Worm (Caenorhabditis elegans) whole organism, young adult: ENCODE data around the gene gcy-12.

Source experiments
- B0261.1 ChIP-seq: sonication (generic microtip); optimal IDR thresholded peaks from 2 replicates; lab custom pipeline; 2016; ENCODE audit warnings: mild to moderate bottlenecking, missing genetic modification characterization, moderate library complexity, missing compliant biosample characterization
- B0336.3 ChIP-seq: fragments of 200-800 bp; sonication (Bioruptor generic); IDR thresholded peaks from 2 replicates; pipeline ENCODE4 v1.3.6; 2022; ENCODE audit warnings: missing genetic modification characterization, missing compliant biosample characterization
- C17E4.6 ChIP-seq: fragments of 200-800 bp; sonication (Bioruptor generic); IDR thresholded peaks from 2 replicates; pipeline ENCODE4 v1.3.6; 2022; ENCODE audit warnings: missing genetic modification reagents, missing genetic modification characterization, missing compliant biosample characterization
- F23B12.7 ChIP-seq: sonication (generic microtip); optimal IDR thresholded peaks from 2 replicates; lab custom pipeline; 2017; ENCODE audit warnings: missing genetic modification characterization, mild to moderate bottlenecking, missing compliant biosample characterization, antibody characterized with exemption, moderate library complexity; ENCODE audit not compliant: insufficient read depth
- F52B5.7 ChIP-seq: sonication (generic microtip); optimal IDR thresholded peaks from 2 replicates; lab custom pipeline; 2016; ENCODE audit warnings: mild to moderate bottlenecking, missing genetic modification characterization, missing compliant biosample characterization
- F57C9.4 ChIP-seq: sonication (generic microtip); optimal IDR thresholded peaks from 2 replicates; lab custom pipeline; 2017; ENCODE audit warnings: mild to moderate bottlenecking, missing genetic modification characterization, missing compliant biosample characterization
- Y53F4B.3 ChIP-seq: fragments of 200-800 bp; sonication (Bioruptor generic); IDR thresholded peaks from 2 replicates; pipeline ENCODE4 v1.3.6; 2022; ENCODE audit warnings: missing genetic modification reagents, missing genetic modification characterization, missing compliant biosample characterization
- Y53G8AR.9 ChIP-seq: fragments of 200-800 bp; sonication (Bioruptor generic); conservative IDR thresholded peaks from 2 replicates; pipeline ENCODE4 v1.3.6; 2022; ENCODE audit warnings: missing genetic modification reagents, missing genetic modification characterization, missing compliant biosample characterization
- Y56A3A.18 ChIP-seq: fragments of 200-800 bp; sonication (Bioruptor generic); IDR thresholded peaks from 2 replicates; pipeline ENCODE4 v1.3.6; 2022; ENCODE audit warnings: missing genetic modification reagents, missing genetic modification characterization, missing compliant biosample characterization
- Y67H2A.10 ChIP-seq: fragments of 200-800 bp; sonication (Bioruptor generic); conservative IDR thresholded peaks from 2 replicates; pipeline ENCODE4 v1.3.6; 2022; ENCODE audit warnings: missing genetic modification reagents, missing genetic modification characterization, missing compliant biosample characterization
- Y95B8A.8 ChIP-seq: fragments of 200-800 bp; sonication (Bioruptor generic); IDR thresholded peaks from 2 replicates; pipeline ENCODE4 v1.3.6; 2022; ENCODE audit warnings: missing genetic modification reagents, missing genetic modification characterization, missing compliant biosample characterization
- akir-1 ChIP-seq: fragments of 200-800 bp; sonication (Bioruptor generic); optimal IDR thresholded peaks from 2 replicates; lab custom pipeline; 2018; ENCODE audit warnings: mild to moderate bottlenecking, missing genetic modification characterization, moderate library complexity, missing compliant biosample characterization
- aptf-3 ChIP-seq: fragments of 200-800 bp; sonication (Bioruptor generic); IDR thresholded peaks from 2 replicates; pipeline ENCODE4 v1.3.6; 2022; ENCODE audit warnings: missing genetic modification characterization, missing compliant biosample characterization
- bed-1 ChIP-seq: fragments of 200-800 bp; sonication (Bioruptor generic); IDR thresholded peaks from 2 replicates; pipeline ENCODE4 v1.3.6; 2022; ENCODE audit warnings: missing genetic modification reagents, missing genetic modification characterization, missing compliant biosample characterization
- ccch-3 ChIP-seq: fragments of 200-800 bp; sonication (Bioruptor generic); optimal IDR thresholded peaks from 2 replicates; lab custom pipeline; 2018; ENCODE audit warnings: mild to moderate bottlenecking, missing genetic modification characterization, missing compliant biosample characterization
- cebp-1 ChIP-seq, 2 experiments: fragments of 200-800 bp in 1 of 2; sonication (Bioruptor generic) in 1 of 2; sonication (generic microtip) in 1 of 2; IDR thresholded peaks in 1 of 2; optimal IDR thresholded peaks in 1 of 2; 2 replicates each; pipeline versions ENCODE4 v1.3.6 to Lab custom; 2017 to 2022; ENCODE audit warnings: missing compliant biosample characterization in 2 of 2, missing genetic modification characterization in 2 of 2, mild to moderate bottlenecking in 1 of 2, missing genetic modification reagents in 1 of 2, moderate library complexity in 1 of 2
- ceh-100 ChIP-seq: fragments of 200-800 bp; sonication (Bioruptor generic); IDR thresholded peaks from 2 replicates; pipeline ENCODE4 v1.3.6; 2022; ENCODE audit warnings: missing genetic modification reagents, missing genetic modification characterization, missing compliant biosample characterization
- ceh-40 ChIP-seq: fragments of 200-800 bp; sonication (Bioruptor generic); IDR thresholded peaks from 2 replicates; pipeline ENCODE4 v1.3.6; 2022; ENCODE audit warnings: missing genetic modification characterization, missing compliant biosample characterization
- ceh-58 ChIP-seq: fragments of 200-800 bp; sonication (Bioruptor generic); IDR thresholded peaks from 2 replicates; pipeline ENCODE4 v1.3.6; 2022; ENCODE audit warnings: missing genetic modification characterization, missing compliant biosample characterization
- ceh-91 ChIP-seq: fragments of 200-800 bp; sonication (Bioruptor generic); IDR thresholded peaks from 2 replicates; pipeline ENCODE4 v1.3.6; 2022; ENCODE audit warnings: missing genetic modification reagents, missing genetic modification characterization, missing compliant biosample characterization
- gei-17 ChIP-seq: fragments of 200-800 bp; sonication (Bioruptor generic); optimal IDR thresholded peaks from 2 replicates; lab custom pipeline; 2018; ENCODE audit warnings: mild to moderate bottlenecking, missing genetic modification characterization, missing compliant biosample characterization
- hlh-12 ChIP-seq: sonication (generic microtip); optimal IDR thresholded peaks from 2 replicates; lab custom pipeline; 2016; ENCODE audit warnings: missing genetic modification characterization, missing compliant biosample characterization
- hrde-1 ChIP-seq: sonication (generic microtip); optimal IDR thresholded peaks from 2 replicates; lab custom pipeline; 2016; ENCODE audit warnings: missing genetic modification characterization, mild to moderate bottlenecking, missing compliant biosample characterization, moderate library complexity, missing genotype, missing genetic modification reagents, borderline replicate concordance
- let-607 ChIP-seq, 2 experiments: fragments of 200-800 bp in 1 of 2; sonication (Bioruptor generic) in 1 of 2; sonication (generic microtip) in 1 of 2; optimal IDR thresholded peaks; 2 replicates each; lab custom pipeline; 2016 to 2018; ENCODE audit warnings: mild to moderate bottlenecking in 2 of 2, missing compliant biosample characterization in 2 of 2, missing genetic modification characterization in 2 of 2, moderate library complexity in 2 of 2, missing genotype in 1 of 2
- lin-26 ChIP-seq: fragments of 200-800 bp; sonication (Bioruptor generic); IDR thresholded peaks from 2 replicates; pipeline ENCODE4 v1.3.6; 2022; ENCODE audit warnings: missing genetic modification reagents, missing genetic modification characterization, missing compliant biosample characterization
- lin-35 ChIP-seq, 3 experiments: fragments of 150-350 bp in 2 of 3; sonication (generic microtip) in 1 of 3; optimal IDR thresholded peaks; 2 replicates each; lab custom pipeline; 2014 to 2018; ENCODE audit warnings: missing biosample characterization in 3 of 3, missing genetic modification characterization in 3 of 3, missing genetic modification reagents in 3 of 3
- lin-54 ChIP-seq: fragments of 200-800 bp; sonication (Bioruptor generic); optimal IDR thresholded peaks from 2 replicates; lab custom pipeline; 2018; ENCODE audit warnings: mild to moderate bottlenecking, missing genetic modification characterization, missing compliant biosample characterization
- lsl-1 ChIP-seq: fragments of 200-800 bp; sonication (Bioruptor generic); optimal IDR thresholded peaks from 2 replicates; lab custom pipeline; 2018; ENCODE audit warnings: mild to moderate bottlenecking, missing genetic modification characterization, moderate library complexity, missing compliant biosample characterization
- lsy-27 ChIP-seq: sonication (generic microtip); optimal IDR thresholded peaks from 2 replicates; lab custom pipeline; 2017; ENCODE audit warnings: missing genetic modification characterization, mild to moderate bottlenecking, missing compliant biosample characterization, antibody characterized with exemption, missing genotype, borderline replicate concordance; ENCODE audit not compliant: insufficient read depth
- mxl-1 ChIP-seq: sonication (generic microtip); optimal IDR thresholded peaks from 2 replicates; lab custom pipeline; 2016; ENCODE audit warnings: missing genetic modification characterization, missing compliant biosample characterization
- nfya-2 ChIP-seq: fragments of 200-800 bp; sonication (Bioruptor generic); IDR thresholded peaks from 2 replicates; pipeline ENCODE4 v1.3.6; 2022; ENCODE audit warnings: missing genetic modification reagents, missing genetic modification characterization, missing compliant biosample characterization
- nhr-179 ChIP-seq: sonication (generic microtip); optimal IDR thresholded peaks from 2 replicates; lab custom pipeline; 2016; ENCODE audit warnings: mild to moderate bottlenecking, missing genetic modification characterization, missing compliant biosample characterization
- nhr-80 ChIP-seq: sonication (generic microtip); optimal IDR thresholded peaks from 2 replicates; lab custom pipeline; 2016; ENCODE audit warnings: missing genetic modification characterization, missing compliant biosample characterization
- nhr-90 ChIP-seq: sonication (generic microtip); optimal IDR thresholded peaks from 2 replicates; lab custom pipeline; 2016; ENCODE audit warnings: missing genotype, mild to moderate bottlenecking, missing genetic modification characterization, missing compliant biosample characterization
- pbrm-1 ChIP-seq: fragments of 200-800 bp; sonication (Bioruptor generic); IDR thresholded peaks from 2 replicates; pipeline ENCODE4 v1.3.6; 2022; ENCODE audit warnings: missing genetic modification reagents, missing genetic modification characterization, missing compliant biosample characterization
- rec-8 ChIP-seq, 2 experiments: sonication (generic microtip); optimal IDR thresholded peaks; 2 replicates each; lab custom pipeline; 2016; ENCODE audit warnings: mild to moderate bottlenecking in 2 of 2, missing genetic modification characterization in 2 of 2, missing genetic modification reagents in 2 of 2, missing genotype in 2 of 2, missing biosample characterization in 1 of 2, missing compliant biosample characterization in 1 of 2, moderate library complexity in 1 of 2
- sdz-38 ChIP-seq: sonication (generic microtip); optimal IDR thresholded peaks from 2 replicates; lab custom pipeline; 2016; ENCODE audit warnings: missing genotype, missing genetic modification characterization, missing compliant biosample characterization
- somi-1 ChIP-seq: fragments of 200-800 bp; sonication (Bioruptor generic); optimal IDR thresholded peaks from 2 replicates; lab custom pipeline; 2018; ENCODE audit warnings: mild to moderate bottlenecking, missing genetic modification characterization, missing compliant biosample characterization
- sptf-2 ChIP-seq: fragments of 200-800 bp; sonication (Bioruptor generic); optimal IDR thresholded peaks from 2 replicates; lab custom pipeline; 2018; ENCODE audit warnings: mild to moderate bottlenecking, missing genetic modification characterization, missing compliant biosample characterization
- tbp1 ChIP-seq: fragments of 200-800 bp; sonication (Bioruptor generic); optimal IDR thresholded peaks from 2 replicates; lab custom pipeline; 2018; ENCODE audit warnings: mild to moderate bottlenecking, missing genetic modification characterization, missing compliant biosample characterization
- tbx-9 ChIP-seq: sonication (generic microtip); optimal IDR thresholded peaks from 2 replicates; lab custom pipeline; 2016; ENCODE audit warnings: borderline replicate concordance, missing genetic modification characterization, inconsistent platforms, missing compliant biosample characterization
- tlf-1 ChIP-seq: fragments of 200-800 bp; sonication (Bioruptor generic); optimal IDR thresholded peaks from 2 replicates; lab custom pipeline; 2018; ENCODE audit warnings: mild to moderate bottlenecking, missing genetic modification characterization, missing compliant biosample characterization
- ztf-25 ChIP-seq: fragments of 200-800 bp; sonication (Bioruptor generic); IDR thresholded peaks from 2 replicates; pipeline ENCODE4 v1.3.6; 2022; ENCODE audit warnings: missing genetic modification reagents, missing genetic modification characterization, missing compliant biosample characterization
- ztf-26 ChIP-seq: sonication (generic microtip); optimal IDR thresholded peaks from 2 replicates; lab custom pipeline; 2017; ENCODE audit warnings: missing genetic modification characterization, missing compliant biosample characterization
- ztf-28 ChIP-seq: fragments of 200-800 bp; sonication (Bioruptor generic); IDR thresholded peaks from 2 replicates; pipeline ENCODE4 v1.3.6; 2022; ENCODE audit warnings: missing genetic modification reagents, missing genetic modification characterization, missing compliant biosample characterization

gcy-12 gene

ce11 chrII:5358137-5358745, 46.4 kb downstream of the gcy-12 start, which contains the start of the genes F09E5.11 and bmy-1 (continued):
- TF ChIP-seq pbrm-1 (GFP tag; lab: Robert Waterston, UW) (peak; percentile 84), tbx-9 (tag; lab: Kevin White, UChicago) (no peak), Y53G8AR.9 (0 out of 2 replicates have a peak, but pooled peaks have one; percentile 29), nfya-2 (GFP tag; lab: Robert Waterston, UW) (no peak), hlh-12 (no peak), ceh-58 (GFP tag; lab: Robert Waterston, UW) (no peak), Y56A3A.18 (no peak), let-607 (tag; optimal IDR thresholded peaks at IDR 0.05; lab: Kevin White, UChicago) (peak in 1 of 2 experiments; percentile 45), nhr-80 (tag; lab: Kevin White, UChicago) (peak; percentile 67), ztf-25 (GFP tag; lab: Robert Waterston, UW) (peak; percentile 91), hrde-1 (tag; lab: Kevin White, UChicago) (no peak), sdz-38 (tag; lab: Kevin White, UChicago) (no peak), sptf-2 (GFP tag; lab: Kevin White, UChicago) (peak; percentile 63), mxl-1 (tag; lab: Kevin White, UChicago) (peak; percentile 23), tlf-1 (GFP tag; lab: Kevin White, UChicago) (peak; percentile 61), Y67H2A.10 (peak; percentile 86), lsy-27 (tag; lab: Kevin White, UChicago) (no peak), B0336.3 (GFP tag; lab: Robert Waterston, UW) (peak; percentile 73), ceh-91 (GFP tag; lab: Robert Waterston, UW) (peak; percentile 68), akir-1 (GFP tag; lab: Kevin White, UChicago) (peak; percentile 73), nhr-179 (tag; lab: Kevin White, UChicago) (no peak), ztf-26 (peak; percentile 7), bed-1 (0 out of 2 replicates have a peak, but pooled peaks have one; percentile 73), Y53F4B.3 (GFP tag; lab: Robert Waterston, UW) (no peak), ceh-40 (0 out of 2 replicates have a peak, but pooled peaks have one; percentile 39), somi-1 (GFP tag; lab: Kevin White, UChicago) (peak; percentile 39), lsl-1 (GFP tag; lab: Kevin White, UChicago) (peak; percentile 71), aptf-3 (no peak), cebp-1 (GFP tag; IDR thresholded peaks at IDR 0.05; lab: Robert Waterston, UW) (peak; percentile 81), cebp-1 (tag; optimal IDR thresholded peaks at IDR 0.05; lab: Kevin White, UChicago) (peak; percentile 92), C17E4.6 (GFP tag; lab: Robert Waterston, UW) (0 out of 2 replicates have a peak, but pooled peaks have one; percentile 30), rec-8 (tag; optimal IDR thresholded peaks at IDR 0.05; lab: Kevin White, UChicago) (peak in 1 of 2 experiments; percentile 60)

DNA sequence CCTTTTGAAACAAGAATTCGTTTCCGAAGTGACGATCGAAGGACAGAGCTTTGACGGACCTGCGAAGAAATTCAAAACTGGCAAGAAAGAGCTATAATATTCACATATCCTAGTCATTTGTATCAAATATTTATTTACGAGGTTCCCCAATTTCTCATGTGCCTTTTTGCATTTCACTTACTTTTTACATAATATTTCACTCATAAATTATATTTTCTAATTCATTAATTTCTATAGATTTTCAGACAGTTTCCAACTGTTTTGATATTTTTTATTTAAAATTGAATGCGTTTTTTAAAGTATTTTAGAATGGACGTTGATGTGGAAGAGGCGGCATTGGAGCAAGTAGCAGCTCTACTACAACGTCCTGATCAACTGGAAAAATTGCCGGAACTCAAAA, 47.4 kb downstream of the gcy-12 start, which contains the start of gene sec-6:
Gene sec-6 (plus strand): TSS at position 301 of the 400 bp plus-strand sequence.
- TF ChIP-seq lin-26 (GFP tag; lab: Robert Waterston, UW): no peak
- TF ChIP-seq F57C9.4 (tag; lab: Kevin White, UChicago): no peak
- TF ChIP-seq, all 124 proteins: peak for 0

DNA sequence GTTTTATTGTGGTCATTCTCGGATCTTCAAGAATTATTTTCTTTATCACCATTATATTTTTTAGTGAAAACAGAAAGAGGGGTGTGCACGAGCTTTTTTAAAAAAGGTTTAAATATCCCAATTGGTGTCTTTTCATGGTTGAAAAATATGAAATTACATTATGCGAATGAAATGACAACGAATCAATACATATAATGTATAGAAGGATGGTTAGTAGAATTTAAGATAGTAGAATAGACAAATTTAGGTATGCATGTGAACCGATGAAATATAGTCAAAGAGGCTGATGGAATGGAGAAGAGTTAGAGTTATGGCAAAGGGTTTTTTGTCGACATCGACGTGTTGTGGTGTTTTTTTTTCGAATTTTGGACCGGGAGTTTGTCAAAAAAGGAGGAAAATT, 52.7 kb downstream of the gcy-12 start:
- TF ChIP-seq lin-35 (GFP tag; optimal IDR thresholded peaks at IDR 0.05; lab: Kevin White, UChicago): no peak
- no peak for TF ChIP-seq ceh-100
- no peak for TF ChIP-seq ztf-28
- TF ChIP-seq ccch-3 (GFP tag; lab: Kevin White, UChicago): no peak
- TF ChIP-seq F23B12.7: no peak
- no peak for TF ChIP-seq nhr-90
- no peak for TF ChIP-seq gei-17
- no peak for TF ChIP-seq tbp1
- TF ChIP-seq B0261.1 (tag; lab: Kevin White, UChicago): no peak
- TF ChIP-seq lin-54: no peak
- TF ChIP-seq F52B5.7 (tag; lab: Kevin White, UChicago): no peak
- no peak for TF ChIP-seq Y95B8A.8 (GFP tag; lab: Robert Waterston, UW)
- TF ChIP-seq bed-1: no peak
